Worm (Caenorhabditis elegans): ENCODE data around the gene R11G1.1.

- TF ChIP-seq cog-1 (tag; optimal IDR thresholded peaks at IDR 0.05) (no peak), flt-1 (GFP tag; IDR thresholded peaks at IDR 0.05) (no peak), T22C8.4 (GFP tag; IDR thresholded peaks at IDR 0.05) (peak; percentile 38; the same call in 1 of the 2 replicates), ztf-29 (GFP tag; IDR thresholded peaks at IDR 0.05) (no peak)
Observed at ce11 chrX:3650100-3650809, 9.0 kb upstream of the R11G1.1 start, which contains the start of the genes sax-1 and R11G1.2.
